Fruit fly (Drosophila melanogaster) whole organism, pupa: ENCODE data around the gene ringer.

Source experiments
- CG10348 ChIP-seq: fragments of 200-800 bp; sonication (Bioruptor generic); IDR thresholded peaks from 2 replicates; pipeline ENCODE4 v1.3.6; 2022; ENCODE audit warnings: missing biosample characterization, missing genetic modification characterization
- CG12605 ChIP-seq: fragments of 200-800 bp; sonication (Bioruptor generic); IDR thresholded peaks from 2 replicates; pipeline ENCODE4 v1.3.6; 2022; ENCODE audit warnings: missing biosample characterization, missing genetic modification characterization
- CG13204 ChIP-seq: fragments of 200-800 bp; sonication (Bioruptor generic); optimal IDR thresholded peaks from 2 replicates; lab custom pipeline; 2018; ENCODE audit warnings: missing biosample characterization, mild to moderate bottlenecking, missing genetic modification characterization, moderate library complexity
- CG14655 ChIP-seq: fragments of 200-800 bp; sonication (Bioruptor generic); optimal IDR thresholded peaks from 3 replicates; lab custom pipeline; 2017; ENCODE audit warnings: mild to moderate bottlenecking, missing biosample characterization, missing genetic modification reagents, missing genetic modification characterization
- CG15710 ChIP-seq: fragments of 200-800 bp; sonication (Bioruptor generic); optimal IDR thresholded peaks from 2 replicates; lab custom pipeline; 2018; ENCODE audit warnings: missing biosample characterization, mild to moderate bottlenecking, missing genetic modification characterization, moderate library complexity
- CG17806 ChIP-seq: fragments of 200-800 bp; sonication (Bioruptor generic); optimal IDR thresholded peaks from 2 replicates; lab custom pipeline; 2018; ENCODE audit warnings: missing biosample characterization, mild to moderate bottlenecking, missing genetic modification characterization, moderate library complexity
- CG32121 ChIP-seq: fragments of 200-800 bp; sonication (Bioruptor generic); IDR thresholded peaks from 2 replicates; pipeline ENCODE4 v1.3.6; 2022; ENCODE audit warnings: missing biosample characterization, missing genetic modification characterization
- CG34367 ChIP-seq: fragments of 200-800 bp; sonication (Bioruptor generic); optimal IDR thresholded peaks from 2 replicates; lab custom pipeline; 2018; ENCODE audit warnings: missing biosample characterization, mild to moderate bottlenecking, missing genetic modification characterization
- CG4496 ChIP-seq: fragments of 200-800 bp; sonication (Bioruptor generic); IDR thresholded peaks from 3 replicates; pipeline ENCODE4 v1.3.6; 2022; ENCODE audit warnings: missing biosample characterization, missing genetic modification characterization
- CG8159 ChIP-seq: fragments of 200-800 bp; sonication (Bioruptor generic); optimal IDR thresholded peaks from 3 replicates; lab custom pipeline; 2018; ENCODE audit warnings: missing biosample characterization, mild to moderate bottlenecking, missing genetic modification characterization, moderate library complexity
- CG8301 ChIP-seq: fragments of 200-800 bp; sonication (Bioruptor generic); optimal IDR thresholded peaks from 2 replicates; lab custom pipeline; 2018; ENCODE audit warnings: missing biosample characterization, mild to moderate bottlenecking, missing genetic modification characterization
- CG9948 ChIP-seq: fragments of 200-800 bp; sonication (Bioruptor generic); optimal IDR thresholded peaks from 2 replicates; lab custom pipeline; 2018; ENCODE audit warnings: missing biosample characterization, mild to moderate bottlenecking, missing genetic modification characterization, moderate library complexity
- D1 ChIP-seq: fragments of 200-800 bp; sonication (Bioruptor generic); optimal IDR thresholded peaks from 2 replicates; lab custom pipeline; 2018; ENCODE audit warnings: missing biosample characterization, mild to moderate bottlenecking, missing genetic modification characterization, moderate library complexity
- EcR ChIP-seq: fragments of 200-800 bp; sonication (Bioruptor generic); optimal IDR thresholded peaks from 3 replicates; lab custom pipeline; 2019; ENCODE audit warnings: missing biosample characterization, missing genetic modification characterization, mild to moderate bottlenecking, moderate library complexity, missing genetic modification reagents
- Ets98B ChIP-seq: fragments of 200-800 bp; sonication (Bioruptor generic); IDR thresholded peaks from 2 replicates; pipeline ENCODE4 v1.3.6; 2022; ENCODE audit warnings: missing biosample characterization, missing genetic modification characterization
- Pif1A ChIP-seq: fragments of 200-800 bp; sonication (Bioruptor generic); optimal IDR thresholded peaks from 3 replicates; lab custom pipeline; 2016; ENCODE audit warnings: missing biosample characterization, missing genetic modification characterization
- Pif1B ChIP-seq: fragments of 200-800 bp; sonication (Bioruptor generic); optimal IDR thresholded peaks from 3 replicates; lab custom pipeline; 2016; ENCODE audit warnings: missing biosample characterization, missing genetic modification characterization
- Snoo ChIP-seq: fragments of 200-800 bp; sonication (Bioruptor generic); optimal IDR thresholded peaks from 3 replicates; lab custom pipeline; 2017; ENCODE audit warnings: missing biosample characterization, mild to moderate bottlenecking, missing genetic modification characterization, inconsistent platforms
- fd96Ca ChIP-seq: fragments of 200-800 bp; sonication (Bioruptor generic); IDR thresholded peaks from 3 replicates; pipeline ENCODE4 v1.3.6; 2022; ENCODE audit warnings: missing biosample characterization, missing genetic modification characterization
- gl ChIP-seq: fragments of 200-800 bp; sonication (Bioruptor generic); optimal IDR thresholded peaks from 2 replicates; lab custom pipeline; 2018; ENCODE audit warnings: missing biosample characterization, mild to moderate bottlenecking, missing genetic modification characterization
- rn ChIP-seq: fragments of 200-800 bp; sonication (Bioruptor generic); IDR thresholded peaks from 2 replicates; pipeline ENCODE4 v1.3.6; 2022; ENCODE audit warnings: missing biosample characterization, missing genetic modification characterization

ringer gene

DNA sequence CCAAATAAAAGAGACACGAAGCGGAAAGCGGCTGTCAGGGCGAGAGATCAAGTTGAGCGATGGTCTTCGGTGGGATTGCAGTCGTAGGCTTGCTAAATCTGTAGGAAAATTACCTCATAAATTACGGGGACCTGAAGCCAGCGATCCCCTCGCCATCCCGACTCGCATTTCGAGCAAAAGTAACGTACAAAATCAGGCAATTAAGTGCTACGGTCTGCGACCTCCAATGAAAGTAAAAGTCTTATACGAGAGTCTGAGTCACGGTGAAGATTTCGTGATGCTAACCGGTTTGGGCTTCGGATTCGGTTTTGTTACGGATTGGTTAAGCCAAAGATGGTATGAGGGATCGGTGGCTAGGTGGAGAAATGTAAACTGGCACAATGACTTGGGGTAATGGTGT is 19.4 kb downstream of the ringer start:
- TF ChIP-seq CG15710: no peak
- TF ChIP-seq EcR: peak; percentile 35
- TF ChIP-seq D1: no peak
- TF ChIP-seq, all 21 proteins: peak for 1

DNA sequence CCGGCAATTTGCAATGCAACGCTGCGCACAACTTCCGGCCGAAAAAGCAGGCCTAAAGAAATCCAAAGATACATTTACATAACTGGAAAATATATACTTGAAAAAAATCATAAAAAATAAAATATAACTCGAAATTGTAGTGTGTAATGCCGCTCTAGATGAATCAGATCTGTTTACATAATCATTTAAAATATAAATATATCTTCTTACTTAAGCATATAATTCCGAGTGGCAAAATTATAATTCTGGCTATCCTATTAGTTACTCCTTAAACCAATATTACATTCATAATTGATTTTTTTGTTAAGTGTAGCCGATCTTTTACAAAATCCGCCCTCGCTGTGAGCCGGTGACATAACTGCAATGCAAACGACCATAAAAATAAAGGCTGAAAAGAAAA is 19.8 kb downstream of the ringer start:
- TF ChIP-seq rn (GFP tag; lab: Robert Waterston, UW) (no peak), Ets98B (GFP tag; lab: Robert Waterston, UW) (no peak; the same call in 1 of the 2 replicates), CG9948 (tag; lab: Kevin White, UChicago) (no peak), CG8301 (tag; lab: Kevin White, UChicago) (no peak), Pif1A (no peak), CG12605 (GFP tag; lab: Robert Waterston, UW) (no peak), CG13204 (no peak), CG15710 (no peak), Pif1B (no peak)

- TF ChIP-seq CG15710: no peak
- no peak for TF ChIP-seq Snoo (tag; lab: Kevin White, UChicago)
- no peak for TF ChIP-seq CG9948 (tag; lab: Kevin White, UChicago)
- no peak for TF ChIP-seq CG8301 (tag; lab: Kevin White, UChicago)
- TF ChIP-seq fd96Ca: no peak
- TF ChIP-seq Pif1B: no peak
- no peak for TF ChIP-seq rn (GFP tag; lab: Robert Waterston, UW)
- TF ChIP-seq gl (tag; lab: Kevin White, UChicago): no peak
- no peak for TF ChIP-seq CG4496
- no peak for TF ChIP-seq EcR
- no peak for TF ChIP-seq CG17806 (tag; lab: Kevin White, UChicago)
- no peak for TF ChIP-seq CG14655 (GFP tag; lab: Kevin White, UChicago)
- TF ChIP-seq CG8159 (tag; lab: Kevin White, UChicago): no peak
Measured at dm6 chr3L:16338703-16339102, 20.5 kb downstream of the ringer start, which contains the start of gene CG4998. CG4998 (plus strand) TSS chr3L:16339003.

dm6 chr3L:16337739-16338138 is 21.5 kb downstream of the ringer start:
- no peak for TF ChIP-seq CG32121 (GFP tag; lab: Robert Waterston, UW)
- TF ChIP-seq gl (tag; lab: Kevin White, UChicago): no peak
- TF ChIP-seq rn (GFP tag; lab: Robert Waterston, UW): no peak
- TF ChIP-seq CG9948 (tag; lab: Kevin White, UChicago): no peak
- TF ChIP-seq CG8301 (tag; lab: Kevin White, UChicago): no peak
- no peak for TF ChIP-seq Pif1B
- no peak for TF ChIP-seq Snoo (tag; lab: Kevin White, UChicago)
- no peak for TF ChIP-seq CG8159 (tag; lab: Kevin White, UChicago)
- TF ChIP-seq CG4496: no peak
- TF ChIP-seq CG34367: no peak

dm6 chr3L:16334876-16335275 is 24.4 kb downstream of the ringer start:
- no peak for TF ChIP-seq rn (GFP tag; lab: Robert Waterston, UW)
- TF ChIP-seq EcR: peak; percentile 25
- TF ChIP-seq fd96Ca: 0 out of 3 replicates have a peak, but pooled peaks have one; percentile 15
- TF ChIP-seq CG4496: peak; percentile 69; the same call in 2 of the 3 replicates
- TF ChIP-seq CG13204: no peak
- TF ChIP-seq CG34367: no peak

- TF ChIP-seq Ets98B (GFP tag; lab: Robert Waterston, UW): no peak
Measured at dm6 chr3L:16333013-16333412, 26.2 kb downstream of the ringer start, which contains the start of gene CG13056. CG13056 (plus strand) TSS chr3L:16333313.

DNA sequence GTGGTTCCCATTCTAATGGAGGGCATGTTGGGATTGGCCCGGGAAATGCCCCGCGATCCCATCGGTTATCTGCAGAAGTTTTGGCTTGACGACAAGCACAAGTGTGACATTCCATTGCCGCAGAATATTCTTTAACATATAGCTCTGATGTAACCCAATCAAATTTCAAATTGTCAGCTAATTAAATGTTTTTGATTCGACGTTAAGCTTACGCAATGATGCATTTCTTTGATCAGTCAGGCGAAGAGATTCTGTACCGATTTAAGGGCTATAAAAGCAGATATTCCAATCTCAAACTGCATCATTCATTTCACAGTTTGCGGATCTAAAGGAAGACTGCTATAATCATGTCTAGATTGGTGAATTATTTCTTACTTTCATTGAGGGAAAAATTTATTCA is 27.6 kb downstream of the ringer start, which contains the start of gene retinin:
retinin (plus strand) TSS at position 301 of the 400 bp plus-strand sequence.
- TF ChIP-seq Pif1A: no peak
- no peak for TF ChIP-seq EcR

dm6 chr3L:16330740-16331139 is 28.5 kb downstream of the ringer start, which contains the start of gene CG33060:
CG33060 (plus strand) TSS chr3L:16331040.
- TF ChIP-seq CG9948 (tag; lab: Kevin White, UChicago) (no peak), fd96Ca (no peak), Pif1A (no peak), CG17806 (tag; lab: Kevin White, UChicago) (no peak), CG10348 (GFP tag; lab: Robert Waterston, UW) (no peak), Snoo (tag; lab: Kevin White, UChicago) (no peak), CG34367 (no peak), CG14655 (GFP tag; lab: Kevin White, UChicago) (no peak), rn (GFP tag; lab: Robert Waterston, UW) (no peak)
